Fruit fly (Drosophila melanogaster): ENCODE measurements around the gene CG14316.

CG14316 gene

DNA sequence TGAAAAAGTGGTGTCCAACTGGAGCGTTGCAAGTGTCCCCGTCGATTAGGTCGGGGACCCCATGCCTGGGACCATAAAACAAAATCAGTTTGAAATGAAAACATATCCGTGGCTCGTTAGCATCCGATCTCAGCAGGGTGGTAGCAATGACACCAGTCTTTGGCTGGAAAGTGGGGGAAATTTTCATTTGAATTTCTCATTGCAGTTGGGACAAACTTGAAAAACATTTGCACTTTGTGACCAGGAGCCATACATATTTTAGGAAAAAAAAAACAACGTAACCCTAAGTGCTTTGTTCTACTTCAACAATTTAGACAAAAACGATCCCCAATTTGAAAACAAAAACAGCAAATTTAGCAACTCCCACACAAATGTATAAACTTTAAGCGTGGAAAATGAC lies at the start of gene CG14316:
Gene CG14316, plus strand, starts transcription at position 301 of the 400 bp plus-strand sequence.
- TF ChIP-seq noc (tag; optimal IDR thresholded peaks at IDR 0.05): no peak

DNA sequence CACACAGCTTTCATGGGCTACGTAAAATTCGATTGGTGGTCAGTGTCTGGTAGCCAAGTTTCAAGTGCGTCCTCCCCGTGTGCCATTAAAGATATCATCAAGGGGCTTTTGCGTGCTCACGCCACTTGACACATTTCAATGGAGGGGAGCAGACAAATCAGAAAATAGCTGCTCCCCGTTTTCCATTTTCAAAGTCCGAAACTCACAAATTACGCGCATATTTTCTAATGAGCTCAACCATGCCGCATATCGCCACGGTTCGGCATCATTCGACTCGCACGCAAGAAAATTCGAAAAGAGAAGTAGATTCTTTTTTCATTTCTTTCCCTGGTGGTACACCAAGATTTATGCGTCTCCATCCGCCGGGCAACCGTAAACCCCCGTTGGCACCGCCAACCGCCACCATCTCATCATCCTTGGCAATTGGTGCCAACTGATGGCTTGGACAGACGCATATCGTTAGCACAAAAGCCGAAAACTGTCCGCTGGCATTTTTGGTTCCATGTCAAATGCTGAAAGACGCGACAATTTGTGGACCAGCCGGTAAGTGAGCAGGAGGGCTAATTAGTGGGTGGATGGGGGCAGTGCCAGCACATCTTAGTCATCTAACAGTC lies 48.6 kb upstream of the CG14316 start:
- no peak for TF ChIP-seq noc (tag; optimal IDR thresholded peaks at IDR 0.05)

DNA sequence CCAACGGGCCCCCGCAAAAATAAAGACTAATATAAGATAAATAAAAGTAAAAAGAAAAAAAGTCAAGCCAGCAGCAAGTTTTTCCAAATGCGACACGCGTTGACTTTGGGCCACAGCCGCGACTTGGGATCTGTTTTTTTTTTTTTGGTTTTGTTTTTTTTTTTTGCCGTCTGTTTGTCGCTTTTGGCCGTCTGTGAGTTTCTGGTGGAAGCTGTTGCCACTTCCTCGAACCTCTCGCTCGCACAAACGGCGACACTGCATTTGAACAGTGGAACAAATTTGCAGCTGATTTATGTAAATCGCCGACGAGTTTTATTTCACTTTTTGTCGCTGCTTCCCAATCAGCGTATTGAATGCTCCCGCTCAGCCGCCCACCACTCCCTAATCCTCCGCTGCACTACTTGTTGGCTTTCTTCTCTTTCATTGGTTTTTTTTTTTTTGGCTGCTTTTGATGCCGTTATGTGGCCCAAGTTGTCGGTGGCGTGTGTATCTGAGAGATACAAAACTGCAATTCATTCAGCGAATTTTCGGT lies 47.6 kb upstream of the CG14316 start:
- TF ChIP-seq noc (tag; optimal IDR thresholded peaks at IDR 0.05): no peak

DNA sequence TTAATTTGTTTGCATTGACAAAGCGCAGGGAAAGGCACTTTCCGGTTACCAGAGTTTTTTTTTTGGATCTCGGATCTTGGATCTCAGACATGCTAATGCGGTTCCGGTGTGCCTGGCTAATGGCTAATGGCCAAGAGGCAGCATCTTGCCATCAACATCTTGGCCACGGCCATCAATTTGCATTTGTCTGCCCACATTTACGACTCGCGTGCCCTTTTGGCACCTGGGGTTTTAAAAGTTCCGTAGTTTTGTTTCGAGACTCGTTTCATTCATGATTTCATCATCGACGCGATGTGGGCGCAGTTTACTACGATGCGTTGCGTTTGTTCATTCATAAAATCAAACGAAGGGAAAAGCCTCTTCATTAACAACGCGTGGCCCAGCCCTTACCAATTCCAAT lies 45.8 kb upstream of the CG14316 start:
- TF ChIP-seq noc (tag; optimal IDR thresholded peaks at IDR 0.05): no peak

DNA sequence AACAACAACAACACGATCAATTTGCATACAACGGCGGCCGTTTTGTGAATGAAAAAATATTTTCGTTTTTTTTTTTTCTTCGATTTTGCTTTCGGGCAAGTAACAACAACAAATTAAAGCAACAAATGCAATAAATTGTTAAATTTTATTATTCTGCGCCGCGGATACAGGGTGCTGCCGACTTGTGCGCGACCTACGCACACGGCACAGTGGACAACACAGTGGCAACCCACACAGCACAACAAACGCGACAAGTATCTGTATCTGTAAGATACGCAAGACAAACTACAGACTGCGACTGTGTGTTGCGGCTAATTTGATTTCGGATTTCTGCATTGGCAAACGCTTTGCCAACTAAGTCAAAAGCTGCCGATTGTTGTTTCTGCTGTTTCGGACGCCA lies 44.3 kb upstream of the CG14316 start:
- no peak for TF ChIP-seq noc (tag; optimal IDR thresholded peaks at IDR 0.05)

DNA sequence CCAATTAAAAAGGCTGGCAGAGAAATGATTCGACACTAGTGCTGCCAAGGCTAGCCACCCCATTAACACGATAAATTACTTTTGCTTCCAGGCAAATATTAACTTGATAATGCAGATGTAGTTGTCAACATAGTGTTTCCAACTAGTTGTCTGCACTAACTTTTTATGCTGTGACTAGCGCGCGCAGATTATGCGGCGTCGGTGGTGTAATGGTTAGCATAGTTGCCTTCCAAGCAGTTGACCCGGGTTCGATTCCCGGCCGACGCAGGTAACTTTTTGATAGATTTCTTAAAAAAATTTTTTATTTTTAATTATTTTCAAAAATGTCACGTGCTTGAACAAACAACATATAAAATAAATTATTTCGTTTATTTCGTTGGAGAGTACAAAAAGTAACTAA lies 43.5 kb upstream of the CG14316 start:
- no peak for TF ChIP-seq noc (tag; optimal IDR thresholded peaks at IDR 0.05)

DNA sequence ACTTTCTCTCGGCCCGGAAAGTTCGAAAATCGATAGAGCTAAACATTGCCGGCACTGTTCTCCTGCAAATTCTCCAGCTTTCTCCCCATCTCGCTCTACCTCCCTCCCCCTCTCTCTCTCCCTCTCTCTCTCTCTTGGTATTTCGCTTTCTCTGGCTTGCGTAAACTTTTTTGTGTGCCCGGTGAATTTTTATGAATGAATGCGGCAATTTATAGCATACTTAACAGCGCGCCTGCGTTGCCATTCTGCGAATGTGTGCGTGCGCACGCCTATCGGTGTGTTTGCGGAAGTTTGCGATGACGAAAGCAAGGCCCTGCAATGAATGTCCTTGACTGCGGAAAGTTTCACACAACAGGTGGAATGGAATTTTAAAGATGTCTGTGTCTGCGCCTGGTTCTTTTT lies 40.2 kb upstream of the CG14316 start:
- TF ChIP-seq noc (tag; optimal IDR thresholded peaks at IDR 0.05): no peak

DNA sequence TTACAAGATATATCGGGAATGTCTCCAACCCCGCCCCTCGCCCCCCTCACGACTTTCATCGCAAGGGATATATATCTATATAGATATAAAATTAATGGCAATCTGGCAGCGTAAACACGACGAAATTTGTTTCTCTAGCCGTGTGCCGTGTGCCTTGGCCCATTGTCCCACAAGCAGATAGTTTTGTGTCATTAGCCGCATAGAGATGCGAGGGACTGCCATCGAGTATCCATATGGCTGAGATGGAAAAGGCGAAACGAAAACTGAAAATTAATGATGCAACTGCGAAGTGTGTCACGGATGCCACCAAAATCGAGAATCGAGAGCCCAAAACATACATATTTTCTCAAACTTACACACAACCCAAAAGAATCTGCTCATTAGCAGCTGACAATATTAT lies 37.1 kb upstream of the CG14316 start:
- TF ChIP-seq noc (tag; optimal IDR thresholded peaks at IDR 0.05): no peak

DNA sequence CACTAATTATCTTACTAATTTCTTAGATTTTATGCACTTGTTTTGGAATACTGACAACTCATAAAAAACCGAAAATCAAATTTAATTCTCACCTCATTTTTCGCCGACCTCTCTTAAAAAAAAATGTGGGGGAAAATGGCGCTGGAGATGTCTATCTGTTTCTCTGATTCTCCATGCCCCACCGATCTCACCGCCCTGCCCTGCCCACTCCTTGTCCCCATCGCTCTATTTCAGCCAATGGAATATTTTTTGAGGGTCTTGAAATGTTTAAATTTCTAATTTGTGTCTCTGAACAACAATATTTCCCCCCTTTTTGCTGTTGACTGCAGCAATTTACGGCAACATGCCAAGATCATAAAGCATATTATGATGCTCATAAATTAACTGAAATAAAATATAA lies 34.4 kb upstream of the CG14316 start:
- no peak for TF ChIP-seq noc (tag; optimal IDR thresholded peaks at IDR 0.05)

DNA sequence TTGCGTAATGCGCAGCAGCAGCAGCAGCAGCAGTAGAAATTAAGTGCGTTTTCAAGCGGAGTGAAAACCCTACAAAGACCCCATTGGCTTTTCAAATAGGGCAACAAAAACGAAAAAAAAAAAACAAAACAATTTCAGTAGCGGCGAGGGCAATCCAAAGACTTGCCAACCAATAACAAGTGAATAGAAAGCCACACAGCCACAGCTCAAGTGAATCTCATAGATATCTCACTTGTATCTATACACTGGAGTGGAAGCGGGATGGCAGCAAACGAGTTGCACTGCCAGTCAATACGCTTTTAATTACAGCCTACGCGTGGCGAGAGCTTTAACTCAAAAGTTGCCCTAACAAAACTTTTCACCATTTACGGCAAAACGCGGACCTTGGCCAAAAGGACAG lies 33.7 kb upstream of the CG14316 start:
- TF ChIP-seq noc (tag; optimal IDR thresholded peaks at IDR 0.05): no peak

DNA sequence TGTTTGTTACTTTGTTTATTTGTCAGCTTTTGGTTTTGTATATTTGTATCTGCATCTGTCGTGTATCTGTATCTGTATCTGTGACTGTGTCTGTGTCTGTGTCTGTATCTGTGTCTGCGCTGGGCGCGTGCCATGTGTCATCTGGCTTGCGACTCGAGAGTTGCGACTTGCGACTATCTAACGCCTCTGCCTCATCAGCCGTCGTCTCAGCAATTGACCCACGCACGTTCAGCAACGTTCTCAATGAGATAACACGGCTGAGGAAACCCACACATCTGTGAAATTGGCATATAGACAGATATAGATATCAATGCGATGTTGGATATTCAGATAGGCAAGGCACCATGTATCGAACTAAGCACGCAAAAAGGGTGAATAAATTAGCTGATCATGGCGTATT lies 33.2 kb upstream of the CG14316 start:
- TF ChIP-seq noc (tag; optimal IDR thresholded peaks at IDR 0.05): no peak

DNA sequence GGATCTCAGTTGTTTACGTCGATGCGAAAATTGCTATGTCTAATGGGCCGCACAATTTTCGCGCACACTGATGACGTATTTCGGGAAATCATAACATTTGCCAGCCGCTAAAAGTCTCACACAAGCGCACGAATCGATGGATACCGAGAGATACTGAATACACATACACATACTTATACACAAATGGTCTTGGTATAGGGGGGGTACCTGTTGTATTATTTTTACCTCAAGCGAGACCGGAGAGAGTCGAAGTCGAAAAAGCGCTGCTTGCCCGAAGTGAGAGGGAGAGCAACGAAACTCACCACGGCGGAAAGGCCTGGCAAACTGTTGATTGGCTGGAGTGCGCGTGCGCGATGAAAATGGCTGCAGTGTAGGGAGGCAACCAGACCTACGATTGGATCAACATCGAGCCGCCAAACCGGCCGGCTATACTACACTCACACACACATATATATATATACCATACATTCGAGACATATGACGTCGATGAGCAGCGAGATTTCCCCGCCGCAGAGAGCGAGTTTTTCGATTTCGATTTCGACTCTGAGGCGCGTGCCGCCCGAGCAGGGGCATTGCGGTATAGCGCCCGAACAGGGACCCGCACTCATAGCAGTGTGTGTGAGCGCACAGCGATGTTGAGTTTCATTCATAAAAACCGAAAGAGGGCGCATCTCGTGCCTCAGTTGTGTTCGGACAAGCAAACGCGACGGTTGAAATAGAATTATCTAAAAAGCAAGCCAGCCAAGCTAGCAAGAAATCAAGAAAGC lies 30.4 kb upstream of the CG14316 start:
- no peak for TF ChIP-seq noc (tag; optimal IDR thresholded peaks at IDR 0.05)

DNA sequence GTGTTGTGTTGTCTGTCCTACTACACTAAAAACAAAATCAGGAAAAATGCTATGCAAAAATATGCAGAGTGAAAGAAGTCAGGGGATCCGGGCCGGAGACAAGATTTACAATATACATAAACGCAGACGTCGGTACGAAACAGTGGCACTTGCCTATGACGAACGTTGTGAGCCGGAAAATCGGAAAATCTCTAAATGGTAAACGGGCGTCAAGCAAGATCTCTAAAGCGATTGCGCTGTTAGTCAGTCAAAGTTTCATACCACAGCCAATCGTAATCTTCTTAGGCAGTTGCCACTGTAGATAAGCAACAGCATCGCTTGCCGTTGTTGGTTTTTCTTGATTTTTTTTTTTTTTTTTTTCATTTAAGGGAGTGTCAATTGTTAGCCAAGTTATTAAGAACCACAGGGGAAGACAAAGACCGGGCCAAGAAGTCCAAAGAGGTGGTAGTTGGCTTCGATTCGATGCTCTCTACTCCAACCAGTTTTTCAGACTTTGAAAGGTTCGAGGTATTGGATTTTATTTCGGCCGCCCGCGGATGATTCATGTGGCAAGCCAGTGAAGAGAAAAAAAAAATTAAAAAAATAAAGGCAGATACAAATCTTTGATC lies 26.8 kb upstream of the CG14316 start:
- TF ChIP-seq noc (tag; optimal IDR thresholded peaks at IDR 0.05): peak; percentile 73

DNA sequence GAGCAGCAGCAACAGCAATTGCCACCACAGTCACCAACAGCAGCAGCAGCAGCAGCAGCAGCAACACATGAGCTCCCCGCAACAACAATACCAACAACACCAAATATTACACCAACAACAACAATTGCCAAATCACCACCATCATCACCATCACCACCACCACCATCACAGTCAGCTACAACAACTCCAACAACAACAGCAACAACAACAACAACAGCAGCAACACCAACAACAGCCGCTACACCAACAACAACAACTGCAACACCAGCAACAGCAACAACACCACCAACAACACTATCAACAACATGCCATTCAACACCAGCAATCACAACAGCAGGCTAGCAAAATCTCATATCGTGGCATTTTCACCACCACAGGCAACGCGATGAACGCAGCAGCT lies 21.2 kb upstream of the CG14316 start:
- no peak for TF ChIP-seq noc (tag; optimal IDR thresholded peaks at IDR 0.05)

DNA sequence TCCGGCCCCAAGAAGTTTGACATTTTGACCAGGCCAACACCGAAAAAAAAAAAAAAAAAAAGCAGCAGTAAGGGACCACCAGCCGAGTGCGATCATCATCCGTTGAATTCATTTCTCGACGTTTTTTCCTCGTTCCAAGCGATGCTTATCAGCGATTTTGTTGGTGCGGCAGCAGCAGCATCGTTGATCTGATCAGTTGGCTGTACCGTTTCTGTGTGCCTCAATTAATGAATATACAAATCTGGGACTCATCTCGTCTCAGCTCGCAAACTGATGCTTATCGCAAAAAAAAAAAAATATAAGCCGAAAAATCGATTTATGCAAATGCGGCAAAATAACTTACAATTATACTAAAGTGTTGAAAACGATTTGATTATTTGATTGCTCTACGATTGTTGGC lies 7.1 kb upstream of the CG14316 start:
- TF ChIP-seq noc (tag; optimal IDR thresholded peaks at IDR 0.05): no peak

DNA sequence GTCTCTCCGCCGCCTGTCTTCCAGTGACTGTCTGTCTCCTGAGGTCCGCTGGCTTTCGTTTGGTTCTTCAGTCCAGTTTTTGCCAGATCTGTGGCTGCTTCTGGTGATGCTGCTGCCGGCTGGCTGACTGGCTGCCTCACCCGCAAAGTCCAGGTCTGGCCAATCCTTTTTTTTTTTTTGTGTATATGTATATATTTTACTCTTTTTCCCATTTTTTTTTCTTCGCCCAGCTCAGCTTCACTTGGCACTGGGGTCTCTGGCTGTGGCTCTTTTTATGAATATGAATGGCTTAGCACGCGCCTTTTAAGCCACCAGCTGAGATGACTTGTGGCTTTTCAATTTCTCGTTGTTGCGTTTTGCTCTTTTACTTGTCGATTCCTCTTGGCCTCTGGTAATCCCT lies 5.3 kb upstream of the CG14316 start:
- TF ChIP-seq noc (tag; optimal IDR thresholded peaks at IDR 0.05): no peak

DNA sequence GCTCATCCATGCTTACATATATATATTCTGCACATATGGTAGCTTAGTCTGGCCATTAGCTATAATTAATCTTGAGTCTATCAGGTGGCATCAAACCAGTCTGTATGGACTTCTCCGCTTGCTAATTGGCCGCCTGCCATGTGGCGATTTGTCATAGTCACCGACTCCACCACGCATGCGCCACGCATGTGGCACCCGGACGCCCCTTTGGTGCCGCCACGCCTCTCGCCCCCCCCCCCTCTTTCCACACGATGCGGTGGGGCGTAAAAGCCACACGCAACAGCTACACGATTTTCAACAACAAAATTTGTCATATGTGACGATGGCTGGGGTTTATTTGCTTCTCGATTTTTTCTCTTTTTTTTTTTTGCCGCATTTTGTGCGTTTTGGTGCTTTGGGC lies 1.8 kb downstream of the CG14316 start:
- TF ChIP-seq noc (tag; optimal IDR thresholded peaks at IDR 0.05): no peak
